Fruit fly (Drosophila melanogaster): Measurements from ENCODE around the gene CG1847.

CG1847 gene

dm6 chrX:11857522-11858438 is 11.2 kb upstream of the CG1847 start:
- peak; percentile 89 for TF ChIP-seq CG16779 (tag; optimal IDR thresholded peaks at IDR 0.05)
- TF ChIP-seq eg (GFP tag; IDR thresholded peaks at IDR 0.05), result peak; percentile 98
- TF ChIP-seq Hr4 (GFP tag; optimal IDR thresholded peaks at IDR 0.05), result peak; percentile 96
- TF ChIP-seq OdsH (GFP tag; optimal IDR thresholded peaks at IDR 0.05), result peak; percentile 93
- peak; percentile 75 for TF ChIP-seq Smox (GFP tag; optimal IDR thresholded peaks at IDR 0.05)
- TF ChIP-seq acj6 (GFP tag; optimal IDR thresholded peaks at IDR 0.05), result peak; percentile 93
- peak; percentile 88 for TF ChIP-seq lz (GFP tag; optimal IDR thresholded peaks at IDR 0.05)
- TF ChIP-seq Hr38 (GFP tag; optimal IDR thresholded peaks at IDR 0.05), result no peak
- TF ChIP-seq CG31627 (GFP tag; optimal IDR thresholded peaks at IDR 0.05), result peak; percentile 81
- TF ChIP-seq CG11762 (GFP tag; optimal IDR thresholded peaks at IDR 0.05; ENCODE audit: insufficient read depth), result peak; percentile 88
- peak; percentile 87 for TF ChIP-seq CG10631 (GFP tag; optimal IDR thresholded peaks at IDR 0.05)
- TF ChIP-seq CG6792 (GFP tag; optimal IDR thresholded peaks at IDR 0.05), result peak; percentile 88
- TF ChIP-seq Met (GFP tag; optimal IDR thresholded peaks at IDR 0.05), result peak; percentile 82
- peak; percentile 80 for TF ChIP-seq vri (GFP tag; optimal IDR thresholded peaks at IDR 0.05)
- peak; percentile 95 for TF ChIP-seq CG32006 (GFP tag; optimal IDR thresholded peaks at IDR 0.05)
- peak; percentile 83 for TF ChIP-seq Sox15 (GFP tag; optimal IDR thresholded peaks at IDR 0.05)
- peak; percentile 86 for TF ChIP-seq CG9139 (GFP tag; optimal IDR thresholded peaks at IDR 0.05)
- peak; percentile 93 for TF ChIP-seq CG11294 (GFP tag; IDR thresholded peaks at IDR 0.05)
- peak; percentile 93 for TF ChIP-seq CG6808 (GFP tag; optimal IDR thresholded peaks at IDR 0.05)
- TF ChIP-seq CG11902 (GFP tag; optimal IDR thresholded peaks at IDR 0.05), result peak; percentile 77
- TF ChIP-seq salr (GFP tag; optimal IDR thresholded peaks at IDR 0.05), result peak; percentile 80 to 82
- peak; percentile 95 for TF ChIP-seq dsx (GFP tag; optimal IDR thresholded peaks at IDR 0.05; ENCODE audit: poor library complexity, severe bottlenecking)
- TF ChIP-seq spab (GFP tag; optimal IDR thresholded peaks at IDR 0.05), result peak; percentile 85
- TF ChIP-seq CG1621 (tag; optimal IDR thresholded peaks at IDR 0.05), result peak; percentile 90
- TF ChIP-seq CG6276 (GFP tag; optimal IDR thresholded peaks at IDR 0.05), result peak; percentile 93
- peak; percentile 93 for TF ChIP-seq CG3919 (GFP tag; optimal IDR thresholded peaks at IDR 0.05)
- peak; percentile 90 for TF ChIP-seq fd59A (GFP tag; optimal IDR thresholded peaks at IDR 0.05)
- TF ChIP-seq esn (GFP tag; optimal IDR thresholded peaks at IDR 0.05), result peak; percentile 86
- TF ChIP-seq Lpt (GFP tag; optimal IDR thresholded peaks at IDR 0.05), result peak; percentile 93
- peak; percentile 89 for TF ChIP-seq CG8632 (GFP tag; optimal IDR thresholded peaks at IDR 0.05)
- TF ChIP-seq CG6163 (GFP tag; IDR thresholded peaks at IDR 0.05), result peak; percentile 98
- peak; percentile 79 for TF ChIP-seq Hr39 (GFP tag; optimal IDR thresholded peaks at IDR 0.05)
- TF ChIP-seq Gug (GFP tag; IDR thresholded peaks at IDR 0.05), result peak; percentile 95
- TF ChIP-seq svp (GFP tag), result peak; percentile 88
- peak; percentile 81 for TF ChIP-seq cyc (GFP tag; optimal IDR thresholded peaks at IDR 0.05)
- peak; percentile 90 for TF ChIP-seq CG34406 (GFP tag; optimal IDR thresholded peaks at IDR 0.05)
- peak; percentile 95 for TF ChIP-seq CG3032 (tag; optimal IDR thresholded peaks at IDR 0.05)
- peak; percentile 90 for TF ChIP-seq achi (GFP tag; optimal IDR thresholded peaks at IDR 0.05)
- TF ChIP-seq CG7368 (GFP tag; optimal IDR thresholded peaks at IDR 0.05), result peak; percentile 92
- peak; percentile 67 for TF ChIP-seq fd85E (GFP tag; optimal IDR thresholded peaks at IDR 0.05)
- peak; percentile 0 for TF ChIP-seq Eip93F (GFP tag; optimal IDR thresholded peaks at IDR 0.05)
- peak; percentile 2 for TF ChIP-seq fkh (GFP tag; optimal IDR thresholded peaks at IDR 0.05)
- TF ChIP-seq Sox102F (GFP tag; optimal IDR thresholded peaks at IDR 0.05), result peak; percentile 80
- peak; percentile 51 for TF ChIP-seq Blimp-1 (GFP tag; optimal IDR thresholded peaks at IDR 0.05)
- peak; percentile 89 for TF ChIP-seq CG10669 (GFP tag; optimal IDR thresholded peaks at IDR 0.05)
- TF ChIP-seq pdm3 (GFP tag; optimal IDR thresholded peaks at IDR 0.05), result peak; percentile 93
- peak; percentile 61 for TF ChIP-seq Ets21C (GFP tag; optimal IDR thresholded peaks at IDR 0.05)
- peak; percentile 99 for TF ChIP-seq Eip78C (GFP tag)
- peak; percentile 94 for TF ChIP-seq Eip75B (GFP tag; optimal IDR thresholded peaks at IDR 0.05)
- peak; percentile 90 for TF ChIP-seq Ets96B (tag; optimal IDR thresholded peaks at IDR 0.05)
